Fruit fly (Drosophila melanogaster) whole organism, embryonic: ENCODE measurements around the gene Ldh.

Source experiments
- Atf3 ChIP-seq: fragments of 200-800 bp; sonication (Bioruptor generic); optimal IDR thresholded peaks from 3 replicates; lab custom pipeline; 2016; ENCODE audit warnings: missing biosample characterization, missing genetic modification characterization
- Bgb ChIP-seq: fragments of 200-800 bp; sonication (Bioruptor generic); IDR thresholded peaks from 2 replicates; pipeline ENCODE4 v1.3.6; 2022; ENCODE audit warnings: missing biosample characterization, missing genetic modification characterization; ENCODE audit not compliant: partially characterized antibody
- CG1024 ChIP-seq: fragments of 200-800 bp; sonication (Bioruptor generic); IDR thresholded peaks from 2 replicates; pipeline ENCODE4 v1.3.6; 2022; ENCODE audit warnings: missing biosample characterization, missing genetic modification characterization
- CG10366 ChIP-seq: fragments of 200-800 bp; sonication (Bioruptor generic); IDR thresholded peaks from 2 replicates; pipeline ENCODE4 v1.3.6; 2022; ENCODE audit warnings: missing biosample characterization, missing genetic modification characterization
- CG10979 ChIP-seq: fragments of 200-800 bp; sonication (Bioruptor generic); optimal IDR thresholded peaks from 2 replicates; lab custom pipeline; 2018; ENCODE audit warnings: missing biosample characterization, mild to moderate bottlenecking, missing genetic modification characterization, moderate library complexity
- CG11504 ChIP-seq: fragments of 200-800 bp; sonication (Bioruptor generic); optimal IDR thresholded peaks from 3 replicates; lab custom pipeline; 2019; ENCODE audit warnings: missing biosample characterization, mild to moderate bottlenecking, missing genetic modification characterization, moderate library complexity
- CG11695 ChIP-seq: fragments of 200-800 bp; sonication (Bioruptor generic); IDR thresholded peaks from 3 replicates; pipeline ENCODE4 v1.3.6; 2022; ENCODE audit warnings: missing biosample characterization, missing genetic modification characterization
- CG12155 ChIP-seq: fragments of 200-800 bp; sonication (Bioruptor generic); optimal IDR thresholded peaks from 3 replicates; lab custom pipeline; 2016; ENCODE audit warnings: missing biosample characterization, missing genetic modification characterization
- CG15269 ChIP-seq: fragments of 200-800 bp; sonication (Bioruptor generic); optimal IDR thresholded peaks from 2 replicates; lab custom pipeline; 2018; ENCODE audit warnings: missing biosample characterization, mild to moderate bottlenecking, missing genetic modification characterization, moderate library complexity
- CG17186 ChIP-seq: fragments of 200-800 bp; sonication (Bioruptor generic); optimal IDR thresholded peaks from 3 replicates; lab custom pipeline; 2017; ENCODE audit warnings: missing biosample characterization, missing genetic modification reagents, missing genetic modification characterization
- CG17359 ChIP-seq: fragments of 200-800 bp; sonication (Bioruptor generic); optimal IDR thresholded peaks from 3 replicates; lab custom pipeline; 2018; ENCODE audit warnings: missing biosample characterization, mild to moderate bottlenecking, missing genetic modification characterization, moderate library complexity
- CG18262 ChIP-seq: fragments of 200-800 bp; optimal IDR thresholded peaks from 3 replicates; lab custom pipeline; 2019; ENCODE audit warnings: missing biosample characterization, mild to moderate bottlenecking, missing genetic modification characterization, moderate library complexity
- CG2889 ChIP-seq: fragments of 200-800 bp; sonication (Bioruptor generic); IDR thresholded peaks from 3 replicates; pipeline ENCODE4 v1.3.6; 2022; ENCODE audit warnings: missing biosample characterization, missing genetic modification characterization
- CG31441 ChIP-seq: fragments of 200-800 bp; sonication (Bioruptor generic); IDR thresholded peaks from 2 replicates; pipeline ENCODE4 v1.3.6; 2022; ENCODE audit warnings: missing biosample characterization, missing genetic modification characterization
- CG3407 ChIP-seq: fragments of 200-800 bp; sonication (Bioruptor generic); optimal IDR thresholded peaks from 2 replicates; lab custom pipeline; 2018; ENCODE audit warnings: missing biosample characterization, mild to moderate bottlenecking, missing genetic modification characterization
- CG4282 ChIP-seq: fragments of 200-800 bp; sonication (Bioruptor generic); optimal IDR thresholded peaks from 2 replicates; lab custom pipeline; 2016; ENCODE audit warnings: missing biosample characterization, missing genetic modification characterization
- CG4404 ChIP-seq: fragments of 200-800 bp; sonication (Bioruptor generic); IDR thresholded peaks from 2 replicates; pipeline ENCODE4 v1.3.6; 2022; ENCODE audit warnings: missing biosample characterization, missing genetic modification characterization
- CG4424 ChIP-seq: fragments of 200-800 bp; sonication (Bioruptor generic); optimal IDR thresholded peaks from 3 replicates; lab custom pipeline; 2016; ENCODE audit warnings: missing biosample characterization, missing genetic modification characterization
- CG7745 ChIP-seq: fragments of 200-800 bp; sonication (Bioruptor generic); optimal IDR thresholded peaks from 2 replicates; lab custom pipeline; 2018; ENCODE audit warnings: missing biosample characterization, mild to moderate bottlenecking, missing genetic modification characterization, moderate library complexity
- CHES-1-like ChIP-seq: fragments of 200-800 bp; sonication (Bioruptor generic); optimal IDR thresholded peaks from 2 replicates; lab custom pipeline; 2016; ENCODE audit warnings: missing biosample characterization, missing genetic modification characterization
- Dfd ChIP-seq, 2 experiments: fragments of >200 bp; optimal IDR thresholded peaks; 2 replicates each; lab custom pipeline; 2017; ENCODE audit warnings: missing biosample characterization in 2 of 2, missing genetic modification characterization in 2 of 2
- Drgx ChIP-seq: fragments of 200-800 bp; sonication (Bioruptor generic); IDR thresholded peaks from 2 replicates; pipeline ENCODE4 v1.3.6; 2022; ENCODE audit warnings: missing biosample characterization, missing genetic modification characterization
- Hr51 ChIP-seq, 2 experiments: fragments of 200-800 bp; sonication (Bioruptor generic); optimal IDR thresholded peaks; 2 replicates in 1 of 2; 3 replicates in 1 of 2; lab custom pipeline; 2016 to 2018; ENCODE audit warnings: missing biosample characterization in 2 of 2, missing genetic modification characterization in 2 of 2, mild to moderate bottlenecking in 1 of 2, moderate library complexity in 1 of 2
- NC2β ChIP-seq: fragments of 200-800 bp; sonication (Bioruptor generic); optimal IDR thresholded peaks from 2 replicates; lab custom pipeline; 2016; ENCODE audit warnings: missing biosample characterization, missing genetic modification characterization
- Rx ChIP-seq: fragments of 200-800 bp; sonication (Bioruptor generic); IDR thresholded peaks from 2 replicates; pipeline ENCODE4 v1.3.6; 2022; ENCODE audit warnings: missing biosample characterization, missing genetic modification characterization
- Sox102F ChIP-seq: fragments of 200-800 bp; sonication (Bioruptor generic); optimal IDR thresholded peaks from 2 replicates; lab custom pipeline; 2018; ENCODE audit warnings: missing biosample characterization, mild to moderate bottlenecking, missing genetic modification characterization, moderate library complexity
- TFAM ChIP-seq: fragments of 200-800 bp; sonication (Bioruptor generic); optimal IDR thresholded peaks from 2 replicates; lab custom pipeline; 2017; ENCODE audit warnings: missing biosample characterization, missing genetic modification characterization, inconsistent platforms
- Taf1 ChIP-seq: fragments of 200-800 bp; sonication (Bioruptor generic); IDR thresholded peaks from 2 replicates; pipeline ENCODE4 v1.3.6; 2022; ENCODE audit warnings: missing biosample characterization, missing genetic modification characterization
- Xrp1 ChIP-seq: fragments of 200-800 bp; sonication (Bioruptor generic); IDR thresholded peaks from 2 replicates; pipeline ENCODE4 v1.3.6; 2022; ENCODE audit warnings: missing biosample characterization, missing genetic modification characterization
- abd-A ChIP-seq: fragments of 200-800 bp; sonication (Bioruptor generic); optimal IDR thresholded peaks from 3 replicates; lab custom pipeline; 2019; ENCODE audit warnings: missing biosample characterization, mild to moderate bottlenecking, missing genetic modification characterization, moderate library complexity
- ash1 ChIP-seq: fragments of 200-800 bp; sonication (Bioruptor generic); optimal IDR thresholded peaks from 2 replicates; lab custom pipeline; 2018; ENCODE audit warnings: missing biosample characterization, mild to moderate bottlenecking, missing genetic modification characterization
- crol ChIP-seq: fragments of 200-800 bp; sonication (Bioruptor generic); IDR thresholded peaks from 2 replicates; pipeline ENCODE4 v1.3.6; 2022; ENCODE audit warnings: missing biosample characterization, missing genetic modification characterization
- dmrt99B ChIP-seq: fragments of 200-800 bp; sonication (Bioruptor generic); optimal IDR thresholded peaks from 2 replicates; lab custom pipeline; 2018; ENCODE audit warnings: missing biosample characterization, mild to moderate bottlenecking, missing genetic modification characterization, moderate library complexity
- ewg ChIP-seq: fragments of 200-800 bp; sonication (Bioruptor generic); optimal IDR thresholded peaks from 3 replicates; lab custom pipeline; 2017; ENCODE audit warnings: mild to moderate bottlenecking, missing biosample characterization, missing genetic modification reagents, missing genetic modification characterization
- fd3F ChIP-seq: fragments of 200-800 bp; sonication (Bioruptor generic); optimal IDR thresholded peaks from 2 replicates; lab custom pipeline; 2018; ENCODE audit warnings: missing biosample characterization, mild to moderate bottlenecking, missing genetic modification characterization, moderate library complexity
- fd96Cb ChIP-seq: fragments of 200-800 bp; sonication (Bioruptor generic); optimal IDR thresholded peaks from 2 replicates; lab custom pipeline; 2018; ENCODE audit warnings: missing biosample characterization, mild to moderate bottlenecking, missing genetic modification characterization, moderate library complexity
- gem ChIP-seq: fragments of 200-800 bp; sonication (Bioruptor generic); optimal IDR thresholded peaks from 2 replicates; lab custom pipeline; 2019; ENCODE audit warnings: missing biosample characterization, mild to moderate bottlenecking, missing genetic modification characterization, moderate library complexity
- hbn ChIP-seq: fragments of 200-800 bp; sonication (Bioruptor generic); IDR thresholded peaks from 2 replicates; pipeline ENCODE4 v1.3.6; 2022; ENCODE audit warnings: missing biosample characterization, missing genetic modification characterization; ENCODE audit not compliant: partially characterized antibody
- her ChIP-seq: fragments of 200-800 bp; sonication (Bioruptor generic); optimal IDR thresholded peaks from 2 replicates; lab custom pipeline; 2016; ENCODE audit warnings: missing biosample characterization, missing genetic modification characterization
- nom ChIP-seq: fragments of 200-800 bp; sonication (Bioruptor generic); optimal IDR thresholded peaks from 2 replicates; lab custom pipeline; 2017; ENCODE audit warnings: missing biosample characterization, missing genetic modification characterization, mild to moderate bottlenecking, moderate library complexity, missing genetic modification reagents
- peb ChIP-seq: fragments of 200-800 bp; sonication (Bioruptor generic); IDR thresholded peaks from 2 replicates; pipeline ENCODE4 v1.3.6; 2022; ENCODE audit warnings: missing biosample characterization, missing genetic modification characterization
- phol ChIP-seq: fragments of 200-800 bp; sonication (Bioruptor generic); optimal IDR thresholded peaks from 3 replicates; lab custom pipeline; 2018; ENCODE audit warnings: missing biosample characterization, mild to moderate bottlenecking, missing genetic modification characterization, moderate library complexity
- row ChIP-seq: fragments of 200-800 bp; sonication (Bioruptor generic); IDR thresholded peaks from 3 replicates; pipeline ENCODE4 v1.3.6; 2022; ENCODE audit warnings: missing biosample characterization, missing genetic modification characterization
- sens ChIP-seq: fragments of 200-800 bp; sonication (Bioruptor generic); peaks from one replicate; lab custom pipeline; 2016; ENCODE audit warnings: missing biosample characterization, missing genetic modification characterization
- tin ChIP-seq: fragments of 200-800 bp; sonication (Bioruptor generic); optimal IDR thresholded peaks from 3 replicates; lab custom pipeline; 2016; ENCODE audit warnings: missing biosample characterization, missing genetic modification characterization
- vnd ChIP-seq: fragments of 200-800 bp; sonication (Bioruptor generic); IDR thresholded peaks from 3 replicates; pipeline ENCODE4 v1.3.6; 2022; ENCODE audit warnings: missing biosample characterization, missing genetic modification characterization; ENCODE audit not compliant: partially characterized antibody

The Ldh gene

dm6 chr3L:6275487-6275886 is 13.0 kb upstream of the Ldh start, which contains the start of gene CG43168:
TSS of gene CG43168 (plus strand) at chr3L:6275787.
- TF ChIP-seq CG12155 (GFP tag; lab: Kevin White, UChicago), result no peak
- TF ChIP-seq ash1 (GFP tag; lab: Kevin White, UChicago), result no peak
- no peak for TF ChIP-seq Bgb (GFP tag; lab: Robert Waterston, UW)
- TF ChIP-seq CG11695, result no peak

dm6 chr3L:6274929-6275328 is 12.4 kb upstream of the Ldh start:
- TF ChIP-seq her (GFP tag; lab: Kevin White, UChicago) (no peak), vnd (0 out of 3 replicates have a peak, but pooled peaks have one; percentile 17), nom (GFP tag; lab: Kevin White, UChicago) (no peak), CG4282 (GFP tag; lab: Kevin White, UChicago) (no peak), CG2889 (GFP tag; lab: Robert Waterston, UW) (no peak), Drgx (GFP tag; lab: Robert Waterston, UW) (peak; percentile 81), CG10979 (no peak), crol (0 out of 2 replicates have a peak, but pooled peaks have one; percentile 26), CG4404 (GFP tag; lab: Robert Waterston, UW) (no peak)

- TF ChIP-seq gem (peak; percentile 26), sens (peak; percentile 4), CG31441 (0 out of 2 replicates have a peak, but pooled peaks have one; percentile 23), CG17359 (tag; lab: Kevin White, UChicago) (peak; percentile 13), Bgb (GFP tag; lab: Robert Waterston, UW) (no peak), Sox102F (peak; percentile 35), CG15269 (tag; lab: Kevin White, UChicago) (peak; percentile 7), CG7745 (tag; lab: Kevin White, UChicago) (no peak), Xrp1 (GFP tag; lab: Robert Waterston, UW) (peak; percentile 34; the same call in 1 of the 2 replicates), row (GFP tag; lab: Robert Waterston, UW) (0 out of 3 replicates have a peak, but pooled peaks have one; percentile 10), Rx (no peak), CG17186 (GFP tag; lab: Kevin White, UChicago) (no peak), CG11504 (peak; percentile 34), CG3407 (no peak), fd96Cb (tag; lab: Kevin White, UChicago) (peak; percentile 1), dmrt99B (tag; lab: Kevin White, UChicago) (peak; percentile 33), Hr51 (GFP tag; optimal IDR thresholded peaks at IDR 0.05; lab: Kevin White, UChicago) (peak in 1 of 2 experiments; percentile 16)
Observed at dm6 chr3L:6270283-6270682, 7.8 kb upstream of the Ldh start.

- TF ChIP-seq peb (no peak), CG10366 (GFP tag; lab: Robert Waterston, UW) (0 out of 2 replicates have a peak, but pooled peaks have one; percentile 9), Atf3 (no peak), TFAM (GFP tag; lab: Kevin White, UChicago) (no peak), CG31441 (0 out of 2 replicates have a peak, but pooled peaks have one; percentile 34), fd3F (GFP tag; lab: Kevin White, UChicago) (no peak), sens (peak; percentile 57), hbn (GFP tag; lab: Robert Waterston, UW) (no peak), CG1024 (GFP tag; lab: Robert Waterston, UW) (no peak), CG4424 (GFP tag; lab: Kevin White, UChicago) (peak; percentile 3), Dfd (GFP tag; optimal IDR thresholded peaks at IDR 0.05; lab: Kevin White, UChicago) (no peak), CHES-1-like (no peak), Taf1 (no peak), abd-A (tag; lab: Kevin White, UChicago) (no peak), tin (no peak), row (GFP tag; lab: Robert Waterston, UW) (peak; percentile 11; the same call in 1 of the 3 replicates), Sox102F (peak; percentile 40), ewg (peak; percentile 0), NC2β (GFP tag; lab: Kevin White, UChicago) (no peak), dmrt99B (tag; lab: Kevin White, UChicago) (peak; percentile 35), phol (peak; percentile 10), CG18262 (no peak)
Observed at dm6 chr3L:6269003-6269402, 6.5 kb upstream of the Ldh start.
